Fruit fly (Drosophila melanogaster) whole organism, embryonic: ENCODE results near the gene Fam92.

Source experiments
- Ada2b ChIP-seq: fragments of 200-800 bp; sonication (Bioruptor generic); IDR thresholded peaks from 2 replicates; pipeline ENCODE4 v1.3.6; 2022; ENCODE audit warnings: missing biosample characterization, missing genetic modification characterization
- CG10462 ChIP-seq: fragments of 200-800 bp; sonication (Bioruptor generic); optimal IDR thresholded peaks from 2 replicates; lab custom pipeline; 2016; ENCODE audit warnings: missing biosample characterization, missing genetic modification characterization
- CG11456 ChIP-seq: fragments of 200-800 bp; sonication (Bioruptor generic); IDR thresholded peaks from 3 replicates; pipeline ENCODE4 v1.3.6; 2022; ENCODE audit warnings: missing biosample characterization, missing genetic modification characterization
- CG13123 ChIP-seq: fragments of 200-800 bp; sonication (Bioruptor generic); optimal IDR thresholded peaks from 2 replicates; lab custom pipeline; 2016; ENCODE audit warnings: missing biosample characterization, missing genetic modification characterization
- CG13296 ChIP-seq: fragments of 200-800 bp; sonication (Bioruptor generic); optimal IDR thresholded peaks from 3 replicates; lab custom pipeline; 2018; ENCODE audit warnings: missing biosample characterization, mild to moderate bottlenecking, missing genetic modification characterization
- CG13775 ChIP-seq: fragments of 200-800 bp; sonication (Bioruptor generic); optimal IDR thresholded peaks from 3 replicates; lab custom pipeline; 2017; ENCODE audit warnings: missing biosample characterization, mild to moderate bottlenecking, missing genetic modification characterization
- CG17568 ChIP-seq: fragments of 200-800 bp; sonication (Bioruptor generic); optimal IDR thresholded peaks from 2 replicates; lab custom pipeline; 2018; ENCODE audit warnings: missing biosample characterization, mild to moderate bottlenecking, missing genetic modification characterization, moderate library complexity
- CG2678 ChIP-seq: fragments of 200-800 bp; sonication (Bioruptor generic); optimal IDR thresholded peaks from 3 replicates; lab custom pipeline; 2019; ENCODE audit warnings: missing biosample characterization, mild to moderate bottlenecking, missing genetic modification characterization, moderate library complexity
- CG3407 ChIP-seq: fragments of 200-800 bp; sonication (Bioruptor generic); optimal IDR thresholded peaks from 2 replicates; lab custom pipeline; 2018; ENCODE audit warnings: missing biosample characterization, mild to moderate bottlenecking, missing genetic modification characterization
- CG34224 ChIP-seq: fragments of 200-800 bp; sonication (Bioruptor generic); IDR thresholded peaks from 3 replicates; pipeline ENCODE4 v1.3.6; 2022; ENCODE audit warnings: missing biosample characterization, missing genetic modification characterization; ENCODE audit not compliant: partially characterized antibody
- CG5180 ChIP-seq: fragments of 200-800 bp; sonication (Bioruptor generic); optimal IDR thresholded peaks from 3 replicates; lab custom pipeline; 2017; ENCODE audit warnings: missing biosample characterization, missing genetic modification characterization, mild to moderate bottlenecking, moderate library complexity, missing genetic modification reagents
- CG7556 ChIP-seq: fragments of 200-800 bp; sonication (Bioruptor generic); optimal IDR thresholded peaks from 2 replicates; lab custom pipeline; 2017; ENCODE audit warnings: missing biosample characterization, mild to moderate bottlenecking, missing genetic modification characterization
- CG7786 ChIP-seq: fragments of 200-800 bp; sonication (Bioruptor generic); optimal IDR thresholded peaks from 2 replicates; lab custom pipeline; 2016; ENCODE audit warnings: missing biosample characterization, missing genetic modification characterization
- CG8281 ChIP-seq: fragments of 200-800 bp; sonication (Bioruptor generic); optimal IDR thresholded peaks from 2 replicates; lab custom pipeline; 2018; ENCODE audit warnings: missing biosample characterization, mild to moderate bottlenecking, missing genetic modification characterization, moderate library complexity
- CG8388 ChIP-seq: fragments of 200-800 bp; sonication (Bioruptor generic); optimal IDR thresholded peaks from 2 replicates; lab custom pipeline; 2019; ENCODE audit warnings: missing biosample characterization, mild to moderate bottlenecking, missing genetic modification characterization, moderate library complexity
- CTCF ChIP-seq: fragments of 200-800 bp; sonication (Bioruptor generic); optimal IDR thresholded peaks from 2 replicates; lab custom pipeline; 2017; ENCODE audit warnings: missing biosample characterization, mild to moderate bottlenecking, missing genetic modification characterization, moderate library complexity
- D19B ChIP-seq: fragments of 200-800 bp; sonication (Bioruptor generic); optimal IDR thresholded peaks from 2 replicates; lab custom pipeline; 2017; ENCODE audit warnings: missing biosample characterization, mild to moderate bottlenecking, missing genetic modification characterization
- Kr ChIP-seq: fragments of 200-800 bp; sonication (Bioruptor generic); optimal IDR thresholded peaks from 2 replicates; lab custom pipeline; 2017; ENCODE audit warnings: missing biosample characterization, mild to moderate bottlenecking, missing genetic modification characterization
- Meics ChIP-seq: fragments of 200-800 bp; sonication (Bioruptor generic); optimal IDR thresholded peaks from 2 replicates; lab custom pipeline; 2017; ENCODE audit warnings: missing biosample characterization, mild to moderate bottlenecking, missing genetic modification characterization
- Oli ChIP-seq: fragments of 200-800 bp; sonication (Bioruptor generic); optimal IDR thresholded peaks from 2 replicates; lab custom pipeline; 2018; ENCODE audit warnings: missing biosample characterization, mild to moderate bottlenecking, missing genetic modification characterization, moderate library complexity
- Sox102F ChIP-seq: fragments of 200-800 bp; sonication (Bioruptor generic); optimal IDR thresholded peaks from 2 replicates; lab custom pipeline; 2018; ENCODE audit warnings: missing biosample characterization, mild to moderate bottlenecking, missing genetic modification characterization, moderate library complexity
- Tbp ChIP-seq: fragments of >200 bp; optimal IDR thresholded peaks from 2 replicates; lab custom pipeline; 2018; ENCODE audit warnings: missing biosample characterization, missing genetic modification characterization
- ac ChIP-seq: fragments of 200-800 bp; sonication (Bioruptor generic); optimal IDR thresholded peaks from 3 replicates; lab custom pipeline; 2017; ENCODE audit warnings: missing biosample characterization, mild to moderate bottlenecking, missing genetic modification characterization
- ap ChIP-seq: fragments of 200-800 bp; sonication (Bioruptor generic); IDR thresholded peaks from 2 replicates; pipeline ENCODE4 v1.3.6; 2022; ENCODE audit warnings: missing biosample characterization, missing genetic modification characterization
- ase ChIP-seq: fragments of 200-800 bp; sonication (Bioruptor generic); IDR thresholded peaks from 3 replicates; pipeline ENCODE4 v1.3.6; 2022; ENCODE audit warnings: missing biosample characterization, missing genetic modification characterization
- ato ChIP-seq: fragments of 200-800 bp; sonication (Bioruptor generic); IDR thresholded peaks from 2 replicates; pipeline ENCODE4 v1.3.6; 2022; ENCODE audit warnings: missing biosample characterization, missing genetic modification characterization; ENCODE audit not compliant: partially characterized antibody
- cato ChIP-seq: fragments of 200-800 bp; sonication (Bioruptor generic); optimal IDR thresholded peaks from 2 replicates; lab custom pipeline; 2016; ENCODE audit warnings: missing biosample characterization, missing genetic modification characterization, borderline replicate concordance
- cg ChIP-seq: fragments of 200-800 bp; sonication (Bioruptor generic); optimal IDR thresholded peaks from 3 replicates; lab custom pipeline; 2019; ENCODE audit warnings: missing biosample characterization, mild to moderate bottlenecking, missing genetic modification characterization, moderate library complexity
- chm ChIP-seq: fragments of 200-800 bp; sonication (Bioruptor generic); IDR thresholded peaks from 2 replicates; pipeline ENCODE4 v1.3.6; 2022; ENCODE audit warnings: missing biosample characterization, missing genetic modification characterization
- dpn ChIP-seq, 2 experiments: fragments of 200-800 bp; sonication (Bioruptor generic); optimal IDR thresholded peaks; 3 replicates each; lab custom pipeline; 2016; ENCODE audit warnings: missing biosample characterization in 2 of 2, missing genetic modification characterization in 2 of 2
- esg ChIP-seq: fragments of 200-800 bp; sonication (Bioruptor generic); conservative IDR thresholded peaks from 2 replicates; pipeline ENCODE4 v1.3.6; 2022; ENCODE audit warnings: missing biosample characterization, missing genetic modification characterization
- fd64A ChIP-seq: fragments of 200-800 bp; sonication (Bioruptor generic); optimal IDR thresholded peaks from 3 replicates; lab custom pipeline; 2018; ENCODE audit warnings: missing biosample characterization, mild to moderate bottlenecking, missing genetic modification characterization
- gfzf ChIP-seq: fragments of 200-800 bp; sonication (Bioruptor generic); optimal IDR thresholded peaks from 2 replicates; lab custom pipeline; 2016; ENCODE audit warnings: missing biosample characterization, mild to moderate bottlenecking, missing genetic modification characterization, moderate library complexity
- gt ChIP-seq: fragments of 200-800 bp; sonication (Bioruptor generic); IDR thresholded peaks from 2 replicates; pipeline ENCODE4 v1.3.6; 2022; ENCODE audit warnings: missing biosample characterization, missing genetic modification characterization
- h ChIP-seq: fragments of >200 bp; optimal IDR thresholded peaks from 2 replicates; lab custom pipeline; 2017
- klu ChIP-seq: fragments of 200-800 bp; sonication (Bioruptor generic); IDR thresholded peaks from 2 replicates; pipeline ENCODE4 v1.3.6; 2022; ENCODE audit warnings: missing biosample characterization, missing genetic modification characterization
- oc ChIP-seq: fragments of 200-800 bp; sonication (Bioruptor generic); optimal IDR thresholded peaks from 2 replicates; lab custom pipeline; 2018; ENCODE audit warnings: missing biosample characterization, mild to moderate bottlenecking, missing genetic modification characterization, moderate library complexity
- odd ChIP-seq: fragments of 200-800 bp; sonication (Bioruptor generic); optimal IDR thresholded peaks from 2 replicates; lab custom pipeline; 2017; ENCODE audit warnings: missing biosample characterization, mild to moderate bottlenecking, missing genetic modification characterization
- phol ChIP-seq: fragments of 200-800 bp; sonication (Bioruptor generic); optimal IDR thresholded peaks from 3 replicates; lab custom pipeline; 2018; ENCODE audit warnings: missing biosample characterization, mild to moderate bottlenecking, missing genetic modification characterization, moderate library complexity
- repo ChIP-seq: fragments of 200-800 bp; sonication (Bioruptor generic); optimal IDR thresholded peaks from 2 replicates; lab custom pipeline; 2016; ENCODE audit warnings: missing biosample characterization, missing genetic modification characterization
- salm ChIP-seq: fragments of 200-800 bp; sonication (Bioruptor generic); optimal IDR thresholded peaks from 2 replicates; lab custom pipeline; 2018; ENCODE audit warnings: missing biosample characterization, mild to moderate bottlenecking, missing genetic modification characterization
- sima ChIP-seq: fragments of 200-800 bp; sonication (Bioruptor generic); optimal IDR thresholded peaks from 2 replicates; lab custom pipeline; 2016; ENCODE audit warnings: missing biosample characterization, missing genetic modification characterization
- sob ChIP-seq: fragments of 200-800 bp; sonication (Bioruptor generic); IDR thresholded peaks from 2 replicates; pipeline ENCODE4 v1.3.6; 2022; ENCODE audit warnings: missing biosample characterization, missing genetic modification characterization
- tgo ChIP-seq: fragments of 200-800 bp; sonication (Bioruptor generic); IDR thresholded peaks from 3 replicates; pipeline ENCODE4 v1.3.6; 2022; ENCODE audit warnings: missing biosample characterization, missing genetic modification characterization
- usp ChIP-seq: fragments of >200 bp; optimal IDR thresholded peaks from 2 replicates; lab custom pipeline; 2017; ENCODE audit warnings: missing biosample characterization, missing genetic modification characterization

Gene Fam92

dm6 chr2L:12460767-12461739 lies 36.3 kb downstream of the Fam92 start (continued):
- TF ChIP-seq CG5180 (GFP tag; lab: Kevin White, UChicago), result peak; percentile 76
- TF ChIP-seq Tbp, result peak; percentile 60
- TF ChIP-seq ase, result no peak
- no peak for TF ChIP-seq CG8388 (GFP tag; lab: Kevin White, UChicago)
- peak; percentile 61 for TF ChIP-seq CG7556 (GFP tag; lab: Kevin White, UChicago)
- no peak for TF ChIP-seq sima
- no peak for TF ChIP-seq h
- TF ChIP-seq CG13296 (GFP tag; lab: Kevin White, UChicago), result peak; percentile 89
- TF ChIP-seq CTCF, result no peak
- TF ChIP-seq D19B (GFP tag; lab: Kevin White, UChicago), result peak; percentile 12
- TF ChIP-seq fd64A (GFP tag; lab: Kevin White, UChicago), result peak; percentile 72
- peak; percentile 30; the same call in 1 of the 3 replicates for TF ChIP-seq tgo (GFP tag; lab: Robert Waterston, UW)
- peak; percentile 77 for TF ChIP-seq Kr (GFP tag; lab: Kevin White, UChicago)
- TF ChIP-seq dpn (GFP tag; optimal IDR thresholded peaks at IDR 0.05; lab: Kevin White, UChicago), result peak; percentile 3 to 33
- TF ChIP-seq CG8281, result peak; percentile 36
- TF ChIP-seq chm (GFP tag; lab: Robert Waterston, UW), result peak; percentile 71
- no peak for TF ChIP-seq klu (GFP tag; lab: Robert Waterston, UW)
- peak; percentile 17 for TF ChIP-seq cg (GFP tag; lab: Kevin White, UChicago)
- TF ChIP-seq cato, result no peak
- TF ChIP-seq esg (GFP tag; lab: Robert Waterston, UW), result no peak
- TF ChIP-seq phol, result no peak
- peak; percentile 39 for TF ChIP-seq oc (tag; lab: Kevin White, UChicago)
- peak; percentile 8 for TF ChIP-seq CG13775 (GFP tag; lab: Kevin White, UChicago)
- TF ChIP-seq salm, result peak; percentile 60
- TF ChIP-seq CG7786 (GFP tag; lab: Kevin White, UChicago), result peak; percentile 6
- TF ChIP-seq ap, result no peak
- no peak for TF ChIP-seq gt (GFP tag; lab: Robert Waterston, UW)
- TF ChIP-seq CG3407 (GFP tag; lab: Kevin White, UChicago), result peak; percentile 61
- TF ChIP-seq usp (GFP tag; lab: Kevin White, UChicago), result no peak
- no peak; the same call in 1 of the 2 replicates for TF ChIP-seq sob (GFP tag; lab: Robert Waterston, UW)
- peak; percentile 26 for TF ChIP-seq Sox102F (GFP tag; lab: Kevin White, UChicago)
- peak; percentile 61; the same call in 1 of the 3 replicates for TF ChIP-seq CG11456 (GFP tag; lab: Robert Waterston, UW)
- TF ChIP-seq CG2678 (tag; lab: Kevin White, UChicago), result peak; percentile 79
- peak; percentile 31 for TF ChIP-seq CG13123 (GFP tag; lab: Kevin White, UChicago)
- TF ChIP-seq Oli (tag; lab: Kevin White, UChicago), result peak; percentile 12
- TF ChIP-seq repo (GFP tag; lab: Kevin White, UChicago), result no peak
- peak; percentile 83 for TF ChIP-seq Meics
- TF ChIP-seq ato (GFP tag; lab: Robert Waterston, UW), result peak; percentile 39; the same call in 1 of the 2 replicates
- peak; percentile 72 for TF ChIP-seq ac
- no peak for TF ChIP-seq gfzf (GFP tag; lab: Kevin White, UChicago)
- TF ChIP-seq CG10462, result peak; percentile 25
- TF ChIP-seq CG34224 (GFP tag; lab: Robert Waterston, UW), result peak; percentile 46; the same call in 2 of the 3 replicates
- peak; percentile 79 for TF ChIP-seq CG17568
- TF ChIP-seq Ada2b, result 0 out of 2 replicates have a peak, but pooled peaks have one; percentile 7
- TF ChIP-seq odd, result peak; percentile 71
- TF ChIP-seq, all 482 proteins: peak for 265
